Fruit fly (Drosophila melanogaster): ENCODE results near the gene CG34177.
A peak's percentile ranks its signal among the peaks of the same experiment; 100 is the strongest.

The CG34177 gene

dm6 chr2L:4454009-4454689, 20.4 kb downstream of the CG34177 start, which contains the start of the genes Secp43 and ND-B8 (continued):
- TF ChIP-seq eve (GFP tag; optimal IDR thresholded peaks at IDR 0.05), result no peak
- no peak for TF ChIP-seq peb (GFP tag; IDR thresholded peaks at IDR 0.05)
- TF ChIP-seq Hr39 (optimal IDR thresholded peaks at IDR 0.05), result no peak
- TF ChIP-seq pros (GFP tag; optimal IDR thresholded peaks at IDR 0.05), result no peak
- no peak for TF ChIP-seq CG15479 (GFP tag; optimal IDR thresholded peaks at IDR 0.05)
- TF ChIP-seq CG12071 (GFP tag; optimal IDR thresholded peaks at IDR 0.05), result no peak
- TF ChIP-seq lab (GFP tag; optimal IDR thresholded peaks at IDR 0.05), result no peak
- peak; percentile 44; the same call in 1 of the 2 replicates for TF ChIP-seq sna (GFP tag; IDR thresholded peaks at IDR 0.05; ENCODE audit: partially characterized antibody)
- peak; percentile 67 for TF ChIP-seq MESR4 (GFP tag; optimal IDR thresholded peaks at IDR 0.05)
- TF ChIP-seq fd3F (GFP tag; optimal IDR thresholded peaks at IDR 0.05), result no peak
- TF ChIP-seq CkIIα-i1 (GFP tag; IDR thresholded peaks at IDR 0.05), result no peak
- TF ChIP-seq otp (GFP tag; IDR thresholded peaks at IDR 0.05), result no peak
- peak; percentile 17 for TF ChIP-seq mirr (GFP tag; optimal IDR thresholded peaks at IDR 0.05)
- TF ChIP-seq maf-S (GFP tag; optimal IDR thresholded peaks at IDR 0.05), result no peak
- peak; percentile 80 for TF ChIP-seq amos (GFP tag; IDR thresholded peaks at IDR 0.05; ENCODE audit: partially characterized antibody)
- no peak for TF ChIP-seq Max (GFP tag; optimal IDR thresholded peaks at IDR 0.05)
- TF ChIP-seq tio (GFP tag; optimal IDR thresholded peaks at IDR 0.05), result no peak
- TF ChIP-seq Antp (GFP tag; optimal IDR thresholded peaks at IDR 0.05), result no peak
- no peak for TF ChIP-seq CG13775 (GFP tag; optimal IDR thresholded peaks at IDR 0.05)
- TF ChIP-seq insv (GFP tag; optimal IDR thresholded peaks at IDR 0.05), result peak in 1 of 2 experiments; percentile 18
- no peak for TF ChIP-seq crc (GFP tag; optimal IDR thresholded peaks at IDR 0.05)
- no peak for TF ChIP-seq trh (GFP tag; optimal IDR thresholded peaks at IDR 0.05)
- peak; percentile 18 for TF ChIP-seq CG30020 (tag; optimal IDR thresholded peaks at IDR 0.05)
- TF ChIP-seq fd102C (GFP tag; optimal IDR thresholded peaks at IDR 0.05), result no peak
- TF ChIP-seq B-H2 (GFP tag; optimal IDR thresholded peaks at IDR 0.05), result peak; percentile 74
- no peak for TF ChIP-seq CG2678 (tag; optimal IDR thresholded peaks at IDR 0.05)
- peak; percentile 33; the same call in 1 of the 2 replicates for TF ChIP-seq CG3847 (GFP tag; IDR thresholded peaks at IDR 0.05)
- TF ChIP-seq cas (GFP tag; IDR thresholded peaks at IDR 0.05), result no peak
- TF ChIP-seq CG10654 (GFP tag; optimal IDR thresholded peaks at IDR 0.05), result no peak
- TF ChIP-seq MBD-R2 (GFP tag; IDR thresholded peaks at IDR 0.05), result peak; percentile 93
- TF ChIP-seq mam (GFP tag; optimal IDR thresholded peaks at IDR 0.05), result no peak
- TF ChIP-seq CG11085 (GFP tag; IDR thresholded peaks at IDR 0.05), result no peak
- TF ChIP-seq Hmx (GFP tag; optimal IDR thresholded peaks at IDR 0.05), result no peak
- TF ChIP-seq CG31224 (GFP tag; IDR thresholded peaks at IDR 0.05), result no peak
- TF ChIP-seq CG18619 (GFP tag; optimal IDR thresholded peaks at IDR 0.05), result no peak
- peak; percentile 91 for TF ChIP-seq scrt (GFP tag; optimal IDR thresholded peaks at IDR 0.05)
- TF ChIP-seq CG7963 (GFP tag; IDR thresholded peaks at IDR 0.05; ENCODE audit: partially characterized antibody), result peak; percentile 83
- no peak for TF ChIP-seq ranshi (GFP tag; IDR thresholded peaks at IDR 0.05)
- no peak for TF ChIP-seq tin (GFP tag; optimal IDR thresholded peaks at IDR 0.05)
- peak; percentile 23 for TF ChIP-seq CG13424 (tag; optimal IDR thresholded peaks at IDR 0.05)
- peak; percentile 56 for TF ChIP-seq CG8290 (GFP tag; optimal IDR thresholded peaks at IDR 0.05)
- peak in 1 of 2 experiments; percentile 71 for TF ChIP-seq CG8290 (tag; optimal IDR thresholded peaks at IDR 0.05)
- peak; percentile 11 for TF ChIP-seq Vsx1 (GFP tag; optimal IDR thresholded peaks at IDR 0.05)
- TF ChIP-seq da (GFP tag; optimal IDR thresholded peaks at IDR 0.05), result no peak
- no peak for TF ChIP-seq CG9609 (GFP tag; optimal IDR thresholded peaks at IDR 0.05)
- no peak for TF ChIP-seq E2f1 (GFP tag; IDR thresholded peaks at IDR 0.05)
- TF ChIP-seq CG14965 (GFP tag; optimal IDR thresholded peaks at IDR 0.05; ENCODE audit: borderline replicate concordance), result no peak
- no peak for TF ChIP-seq so (GFP tag; IDR thresholded peaks at IDR 0.05)
- no peak for TF ChIP-seq CG18262 (tag; optimal IDR thresholded peaks at IDR 0.05)
- no peak for TF ChIP-seq kni (GFP tag; optimal IDR thresholded peaks at IDR 0.05)
- peak; percentile 86 for TF ChIP-seq HLH4C (GFP tag; IDR thresholded peaks at IDR 0.05; ENCODE audit: partially characterized antibody)

Measured in whole organism, embryonic.